Fruit fly (Drosophila melanogaster) whole organism: ENCODE results near the gene Cyt-c1.

Experiments
- EcR ChIP-seq, 2 experiments: fragments of >200 bp; optimal IDR thresholded peaks; 2 replicates each; lab custom pipeline; 2017; ENCODE audit warnings: missing biosample characterization in 2 of 2, missing genetic modification characterization in 2 of 2, missing genetic modification reagents in 2 of 2
- pan ChIP-seq: fragments of >200 bp; optimal IDR thresholded peaks from 2 replicates; lab custom pipeline; 2017
- psq ChIP-seq: fragments of >200 bp; optimal IDR thresholded peaks from 2 replicates; lab custom pipeline; 2017
- usp ChIP-seq: fragments of >200 bp; optimal IDR thresholded peaks from 2 replicates; lab custom pipeline; 2017; ENCODE audit warnings: missing biosample characterization, missing genetic modification characterization, mixed read lengths

DNA sequence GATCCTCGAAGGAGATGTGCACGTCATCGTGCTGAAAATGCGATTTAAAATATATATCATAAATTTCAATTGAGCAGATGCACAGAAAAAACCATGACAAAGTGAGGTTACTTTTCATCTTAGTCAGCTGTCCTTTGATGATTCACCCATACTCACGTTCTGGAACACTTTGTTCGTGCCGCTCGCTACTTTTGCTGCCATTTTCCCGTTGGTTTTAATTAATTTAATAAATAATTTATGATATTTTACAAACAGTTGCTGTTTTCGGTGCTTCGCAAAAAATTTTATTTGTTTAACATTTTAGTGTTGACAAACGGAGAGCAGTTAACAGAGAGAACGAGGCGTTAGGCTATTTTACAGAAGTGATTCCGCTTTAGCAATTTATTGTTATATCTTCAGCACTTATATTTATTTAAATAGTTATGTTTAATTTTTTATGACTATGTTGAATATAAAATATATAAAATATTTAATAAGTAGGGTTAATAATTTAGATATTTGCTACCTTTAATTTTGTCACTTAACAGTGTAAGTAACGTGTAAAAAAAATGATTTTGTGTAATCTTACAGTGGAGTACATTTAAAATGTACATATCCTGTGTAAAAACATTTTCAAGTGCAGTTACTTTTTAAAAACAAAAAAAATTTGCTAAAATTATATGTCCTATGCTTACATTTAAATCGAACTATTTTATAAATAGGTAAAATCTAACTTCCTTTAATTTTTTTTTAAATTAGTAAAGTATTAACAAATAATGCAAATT is 7.9 kb downstream of the Cyt-c1 start, which contains the start of gene Pfdn4:
- TF ChIP-seq psq (lab: Kevin White, UChicago), result no peak
- no peak for TF ChIP-seq pan (lab: Kevin White, UChicago)
- TF ChIP-seq EcR (GFP tag; optimal IDR thresholded peaks at IDR 0.05; lab: Kevin White, UChicago), result no peak
- no peak for TF ChIP-seq usp (GFP tag; lab: Kevin White, UChicago)
